Worm (Caenorhabditis elegans) whole organism, mixed stage, embryonic: ENCODE data around the gene arl-6.

Source experiments
- M03D4.4 ChIP-seq: sonication (generic microtip); optimal IDR thresholded peaks from 2 replicates; lab custom pipeline; 2017; ENCODE audit warnings: mild to moderate bottlenecking, missing genetic modification characterization, missing compliant biosample characterization
- bed-3 ChIP-seq: fragments of 200-800 bp; sonication (Bioruptor generic); optimal IDR thresholded peaks from 3 replicates; lab custom pipeline; 2018; ENCODE audit warnings: mild to moderate bottlenecking, missing genetic modification characterization, moderate library complexity, missing compliant biosample characterization
- blmp-1 ChIP-seq: fragments of 150-350 bp; optimal IDR thresholded peaks from 2 replicates; lab custom pipeline; 2014; ENCODE audit warnings: missing biosample characterization, missing genetic modification characterization
- ceh-39 ChIP-seq: fragments of 150-350 bp; optimal IDR thresholded peaks from 2 replicates; lab custom pipeline; 2014; ENCODE audit warnings: missing biosample characterization, missing genetic modification characterization
- ceh-43 ChIP-seq: fragments of 200-800 bp; sonication (Bioruptor generic); optimal IDR thresholded peaks from 2 replicates; lab custom pipeline; 2018; ENCODE audit warnings: mild to moderate bottlenecking, missing genetic modification characterization, moderate library complexity, missing compliant biosample characterization
- ceh-83 ChIP-seq: fragments of 200-800 bp; sonication (Bioruptor generic); optimal IDR thresholded peaks from 2 replicates; lab custom pipeline; 2018; ENCODE audit warnings: mild to moderate bottlenecking, missing genetic modification characterization, missing compliant biosample characterization
- ces-1 ChIP-seq: fragments of 150-350 bp; optimal IDR thresholded peaks from 2 replicates; lab custom pipeline; 2014; ENCODE audit warnings: missing biosample characterization, missing genetic modification reagents, missing genetic modification characterization
- cnd-1 ChIP-seq: fragments of 200-800 bp; sonication (Bioruptor generic); optimal IDR thresholded peaks from 2 replicates; lab custom pipeline; 2018; ENCODE audit warnings: mild to moderate bottlenecking, missing genetic modification characterization, missing compliant biosample characterization
- drap-1 ChIP-seq: fragments of 200-800 bp; sonication (Bioruptor generic); optimal IDR thresholded peaks from 3 replicates; lab custom pipeline; 2018; ENCODE audit warnings: mild to moderate bottlenecking, missing genetic modification characterization, missing compliant biosample characterization
- elt-1 ChIP-seq: sonication (generic microtip); optimal IDR thresholded peaks from 2 replicates; lab custom pipeline; 2017; ENCODE audit warnings: missing genetic modification characterization, mild to moderate bottlenecking, missing compliant biosample characterization, antibody characterized with exemption, moderate library complexity, borderline replicate concordance; ENCODE audit not compliant: insufficient read depth
- flh-1 ChIP-seq: fragments of 200-800 bp; sonication (Bioruptor generic); optimal IDR thresholded peaks from 2 replicates; lab custom pipeline; 2018; ENCODE audit warnings: mild to moderate bottlenecking, missing genetic modification characterization, moderate library complexity, missing compliant biosample characterization
- lin-13 ChIP-seq: fragments of 150-350 bp; optimal IDR thresholded peaks from 2 replicates; lab custom pipeline; 2014; ENCODE audit warnings: missing biosample characterization, missing genetic modification characterization
- lin-32 ChIP-seq: fragments of 200-800 bp; sonication (Bioruptor generic); optimal IDR thresholded peaks from 2 replicates; lab custom pipeline; 2018; ENCODE audit warnings: mild to moderate bottlenecking, missing genetic modification characterization, missing compliant biosample characterization
- lsy-2 ChIP-seq: fragments of 150-350 bp; optimal IDR thresholded peaks from 2 replicates; lab custom pipeline; 2014; ENCODE audit warnings: missing biosample characterization, missing genetic modification characterization
- mab-5 ChIP-seq: fragments of 150-350 bp; optimal IDR thresholded peaks from 2 replicates; lab custom pipeline; 2014; ENCODE audit warnings: missing biosample characterization, missing genetic modification characterization
- mep-1 ChIP-seq: fragments of 150-350 bp; optimal IDR thresholded peaks from 2 replicates; lab custom pipeline; 2017; ENCODE audit warnings: missing biosample characterization, missing genetic modification reagents, missing genetic modification characterization, inconsistent platforms
- mls-2 ChIP-seq: sonication (generic microtip); optimal IDR thresholded peaks from 2 replicates; lab custom pipeline; 2016; ENCODE audit warnings: mild to moderate bottlenecking, missing genetic modification characterization, moderate library complexity, missing compliant biosample characterization
- nhr-12 ChIP-seq: fragments of 150-350 bp; optimal IDR thresholded peaks from 2 replicates; lab custom pipeline; 2014; ENCODE audit warnings: missing biosample characterization, missing genetic modification characterization
- nhr-2 ChIP-seq: fragments of 150-350 bp; optimal IDR thresholded peaks from 2 replicates; lab custom pipeline; 2014; ENCODE audit warnings: missing biosample characterization, missing genetic modification characterization
- nhr-237 ChIP-seq: fragments of 150-350 bp; optimal IDR thresholded peaks from 2 replicates; lab custom pipeline; 2014; ENCODE audit warnings: missing biosample characterization, missing genetic modification characterization
- nhr-28 ChIP-seq: fragments of 150-350 bp; optimal IDR thresholded peaks from 2 replicates; lab custom pipeline; 2014; ENCODE audit warnings: missing biosample characterization, missing genetic modification characterization
- nhr-76 ChIP-seq: sonication (generic microtip); optimal IDR thresholded peaks from 2 replicates; lab custom pipeline; 2017; ENCODE audit warnings: missing biosample characterization, missing genetic modification characterization
- pha-4 ChIP-seq: fragments of 150-350 bp; optimal IDR thresholded peaks from 2 replicates; lab custom pipeline; 2018; ENCODE audit warnings: missing biosample characterization, missing genetic modification reagents, missing genetic modification characterization
- sem-2 ChIP-seq: fragments of 200-800 bp; sonication (Bioruptor generic); optimal IDR thresholded peaks from 2 replicates; lab custom pipeline; 2018; ENCODE audit warnings: mild to moderate bottlenecking, missing genetic modification characterization, missing compliant biosample characterization
- sptf-1 ChIP-seq: sonication (generic microtip); optimal IDR thresholded peaks from 2 replicates; lab custom pipeline; 2017; ENCODE audit warnings: mild to moderate bottlenecking, missing genetic modification characterization, moderate library complexity, missing compliant biosample characterization
- tbx-8 ChIP-seq: fragments of 200-800 bp; sonication (Bioruptor generic); optimal IDR thresholded peaks from 2 replicates; lab custom pipeline; 2018; ENCODE audit warnings: mild to moderate bottlenecking, missing genetic modification characterization, moderate library complexity, missing compliant biosample characterization
- unc-120 ChIP-seq: sonication (generic microtip); optimal IDR thresholded peaks from 2 replicates; lab custom pipeline; 2017; ENCODE audit warnings: missing genetic modification characterization, missing compliant biosample characterization; ENCODE audit not compliant: poor library complexity, severe bottlenecking
- unc-39 ChIP-seq: fragments of 150-350 bp; optimal IDR thresholded peaks from 2 replicates; lab custom pipeline; 2014; ENCODE audit warnings: missing biosample characterization, missing genetic modification characterization
- unc-62 ChIP-seq: fragments of 150-350 bp; optimal IDR thresholded peaks from 2 replicates; lab custom pipeline; 2014; ENCODE audit warnings: missing biosample characterization, missing genetic modification reagents, missing genetic modification characterization
- zip-8 ChIP-seq: fragments of 150-350 bp; optimal IDR thresholded peaks from 2 replicates; lab custom pipeline; 2014; ENCODE audit warnings: missing biosample characterization, missing genetic modification characterization

arl-6 gene

ce11 chrIII:4829440-4829839, 14.8 kb upstream of the arl-6 start, which contains the start of gene F26A1.9:
TSS of gene F26A1.9 (minus strand) at chrIII:4829540.
- TF ChIP-seq ces-1 (GFP tag; lab: Kevin White, UChicago) (no peak), nhr-12 (tag; lab: Kevin White, UChicago) (no peak), pha-4 (no peak), ceh-43 (GFP tag; lab: Kevin White, UChicago) (no peak)
- TF ChIP-seq, all 35 proteins: peak for 0

- TF ChIP-seq lsy-2 = no peak
- no peak for TF ChIP-seq zip-8 (tag; lab: Kevin White, UChicago)
- no peak for TF ChIP-seq sptf-1 (tag; lab: Kevin White, UChicago)
- TF ChIP-seq ceh-43 (GFP tag; lab: Kevin White, UChicago) = no peak
- no peak for TF ChIP-seq mab-5 (tag; lab: Kevin White, UChicago)
- no peak for TF ChIP-seq blmp-1 (tag; lab: Kevin White, UChicago)
- no peak for TF ChIP-seq unc-62 (GFP tag; lab: Kevin White, UChicago)
- no peak for TF ChIP-seq nhr-237 (tag; lab: Kevin White, UChicago)
- TF ChIP-seq ceh-83 = no peak
- TF ChIP-seq tbx-8 = no peak
- TF ChIP-seq nhr-12 (tag; lab: Kevin White, UChicago) = no peak
- TF ChIP-seq ces-1 (GFP tag; lab: Kevin White, UChicago) = no peak
- TF ChIP-seq bed-3 (GFP tag; lab: Kevin White, UChicago) = no peak
- TF ChIP-seq lin-32 (GFP tag; lab: Kevin White, UChicago) = no peak
- no peak for TF ChIP-seq ceh-39
- TF ChIP-seq, all 35 proteins: peak for 0
Measured at ce11 chrIII:4826606-4827005, 12.0 kb upstream of the arl-6 start, which contains the start of gene F26A1.3. TSS of gene F26A1.3 (plus strand) at chrIII:4826906.

- TF ChIP-seq nhr-237 (tag; lab: Kevin White, UChicago) (no peak), mab-5 (tag; lab: Kevin White, UChicago) (no peak), flh-1 (GFP tag; lab: Kevin White, UChicago) (no peak), M03D4.4 (tag; lab: Kevin White, UChicago) (no peak)
Measured at ce11 chrIII:4822140-4822539, 7.5 kb upstream of the arl-6 start, which contains the start of gene F26A1.8. TSS of gene F26A1.8 (minus strand) at chrIII:4822240.

- TF ChIP-seq nhr-28 (tag; lab: Kevin White, UChicago) = no peak
- TF ChIP-seq drap-1 (GFP tag; lab: Kevin White, UChicago) = no peak
- no peak for TF ChIP-seq cnd-1 (tag; lab: Kevin White, UChicago)
- TF ChIP-seq ces-1 (GFP tag; lab: Kevin White, UChicago) = no peak
- TF ChIP-seq pha-4 = no peak
- no peak for TF ChIP-seq nhr-237 (tag; lab: Kevin White, UChicago)
- TF ChIP-seq, all 35 proteins: peak for 0
Measured at ce11 chrIII:4819843-4820242, 5.2 kb upstream of the arl-6 start, which contains the start of gene F26A1.7. TSS of gene F26A1.7 (minus strand) at chrIII:4819943.

- TF ChIP-seq lin-32 (GFP tag; lab: Kevin White, UChicago) (no peak), unc-120 (no peak), tbx-8 (no peak), ces-1 (GFP tag; lab: Kevin White, UChicago) (no peak), zip-8 (tag; lab: Kevin White, UChicago) (no peak), ceh-43 (GFP tag; lab: Kevin White, UChicago) (no peak), pha-4 (no peak), nhr-2 (tag; lab: Kevin White, UChicago) (no peak), flh-1 (GFP tag; lab: Kevin White, UChicago) (no peak), lsy-2 (no peak), mls-2 (tag; lab: Kevin White, UChicago) (no peak), unc-39 (tag; lab: Kevin White, UChicago) (no peak), mab-5 (tag; lab: Kevin White, UChicago) (no peak), elt-1 (tag; lab: Kevin White, UChicago) (no peak), lin-13 (tag; lab: Kevin White, UChicago) (no peak)
Measured at ce11 chrIII:4817240-4817639, 2.6 kb upstream of the arl-6 start, which contains the start of gene F26A1.4. TSS of gene F26A1.4 (plus strand) at chrIII:4817540.

- TF ChIP-seq unc-39 (tag; lab: Kevin White, UChicago) (no peak), blmp-1 (tag; lab: Kevin White, UChicago) (no peak), mep-1 (tag; lab: Kevin White, UChicago) (no peak), nhr-2 (tag; lab: Kevin White, UChicago) (no peak), sem-2 (GFP tag; lab: Kevin White, UChicago) (no peak), pha-4 (no peak), nhr-76 (tag; lab: Kevin White, UChicago) (no peak), nhr-28 (tag; lab: Kevin White, UChicago) (no peak)
Measured at ce11 chrIII:4811195-4811594, 3.4 kb downstream of the arl-6 start, which contains the start of gene C38D4.7. TSS of gene C38D4.7 (minus strand) at chrIII:4811295.
